Fruit fly (Drosophila melanogaster): ENCODE measurements around the gene Bre1.

Gene Bre1

DNA sequence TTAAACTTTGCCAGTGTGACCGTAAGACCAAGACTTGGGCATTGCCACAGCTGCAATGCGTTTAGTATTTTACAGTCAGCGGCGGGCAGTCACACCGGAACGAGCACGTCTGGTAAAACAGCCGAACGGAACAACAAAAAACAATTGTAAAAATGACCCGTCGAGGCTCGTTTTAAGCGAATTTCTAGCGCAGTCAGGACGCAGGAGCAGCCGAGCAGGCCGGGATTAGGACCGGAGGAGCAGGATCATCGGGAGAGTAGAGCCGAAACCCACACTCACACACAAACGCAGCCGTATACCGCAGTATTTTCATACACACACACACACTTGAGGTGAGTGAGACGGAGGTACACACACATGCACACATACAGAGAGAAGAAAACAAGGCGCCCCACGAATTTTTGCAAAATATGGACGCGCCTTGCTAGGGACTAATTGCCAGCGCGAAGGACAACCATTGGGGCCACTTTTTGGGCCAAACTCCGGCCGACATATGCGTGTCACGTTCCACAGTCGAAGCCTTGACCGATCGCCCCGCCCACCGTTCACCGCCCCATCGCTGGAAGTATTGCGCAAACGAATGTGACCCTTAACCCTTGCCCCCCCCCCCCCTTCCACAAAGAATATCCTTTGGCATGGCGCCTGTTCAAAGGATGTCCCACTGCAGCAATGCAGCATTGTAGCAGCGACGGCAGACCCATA, 40.9 kb downstream of the Bre1 start, which contains the start of gene Usp47 (continued):
- TF ChIP-seq cas (GFP tag; IDR thresholded peaks at IDR 0.05) (no peak), vnd (GFP tag; IDR thresholded peaks at IDR 0.05; ENCODE audit: partially characterized antibody) (peak; percentile 38; the same call in 1 of the 3 replicates), NC2α (GFP tag; optimal IDR thresholded peaks at IDR 0.05) (no peak), CG34422 (GFP tag; IDR thresholded peaks at IDR 0.05) (peak; percentile 84; the same call in 2 of the 3 replicates), CG10431 (GFP tag; optimal IDR thresholded peaks at IDR 0.05) (no peak), CG6791 (GFP tag; IDR thresholded peaks at IDR 0.05; ENCODE audit: partially characterized antibody) (0 out of 3 replicates have a peak, but pooled peaks have one; percentile 31), CG3163 (GFP tag; optimal IDR thresholded peaks at IDR 0.05) (no peak), Sin3A (optimal IDR thresholded peaks at IDR 0.05) (peak; percentile 26), oc (tag; optimal IDR thresholded peaks at IDR 0.05) (no peak), btn (GFP tag; optimal IDR thresholded peaks at IDR 0.05) (no peak), CG13296 (GFP tag; optimal IDR thresholded peaks at IDR 0.05) (no peak), corto (GFP tag; optimal IDR thresholded peaks at IDR 0.05) (no peak), trem (tag; optimal IDR thresholded peaks at IDR 0.05) (peak; percentile 45), ap (GFP tag; IDR thresholded peaks at IDR 0.05) (no peak), hbn (GFP tag; IDR thresholded peaks at IDR 0.05; ENCODE audit: partially characterized antibody) (no peak), vvl (GFP tag; IDR thresholded peaks at IDR 0.05) (peak; percentile 33; the same call in 1 of the 2 replicates)

DNA sequence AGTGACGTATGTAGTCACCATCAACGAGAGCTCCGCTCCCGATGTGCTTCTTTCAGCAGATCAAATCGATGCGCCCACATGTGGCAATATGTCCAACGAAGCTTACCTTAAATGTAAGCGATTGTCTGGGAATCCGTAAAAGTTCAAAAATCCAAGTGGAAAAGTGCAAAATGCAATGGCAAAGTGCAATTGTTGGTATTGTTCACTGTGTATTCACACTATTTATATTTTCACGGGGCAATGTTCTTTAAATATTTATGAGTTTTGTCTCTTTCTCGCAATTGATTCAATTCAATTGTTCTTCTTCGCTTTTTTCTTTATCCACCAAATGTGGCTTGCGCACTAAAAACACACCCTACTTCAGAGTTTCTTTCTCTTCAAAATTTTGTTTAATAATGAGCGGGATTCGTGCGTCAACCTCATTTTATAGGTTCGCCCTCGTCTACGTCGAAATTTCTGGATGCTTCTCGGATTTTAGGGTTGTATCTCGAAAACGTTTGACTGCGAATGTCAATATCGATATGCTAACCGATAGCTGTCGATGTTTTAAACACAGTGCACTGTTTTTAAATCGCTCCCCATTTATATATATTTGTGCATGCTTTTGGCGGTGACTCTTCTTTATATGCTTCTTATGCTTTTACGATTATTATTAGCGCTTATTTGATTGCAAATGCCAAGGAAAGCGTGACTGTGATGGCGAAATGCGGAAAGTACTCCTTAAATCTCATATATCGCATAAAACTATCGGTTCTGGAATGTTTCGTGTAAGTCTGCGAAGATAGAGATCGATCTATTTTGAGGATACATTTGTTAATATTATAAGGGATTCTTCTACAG, 42.0 kb downstream of the Bre1 start, which contains the start of gene DnaJ-1:
Gene DnaJ-1 (minus strand): TSS at position 450 of the 840 bp plus-strand sequence.
- TF ChIP-seq Atf6 (GFP tag; IDR thresholded peaks at IDR 0.05) (peak; percentile 13; the same call in 1 of the 2 replicates), CG7786 (GFP tag; optimal IDR thresholded peaks at IDR 0.05) (no peak), CG10462 (GFP tag; optimal IDR thresholded peaks at IDR 0.05) (no peak), TFAM (GFP tag; optimal IDR thresholded peaks at IDR 0.05) (no peak), CG9797 (GFP tag; optimal IDR thresholded peaks at IDR 0.05) (peak; percentile 54), lilli (GFP tag; optimal IDR thresholded peaks at IDR 0.05) (peak; percentile 28), Nf-YA (GFP tag; IDR thresholded peaks at IDR 0.05) (no peak), CG1602 (GFP tag; optimal IDR thresholded peaks at IDR 0.05) (no peak), CG12942 (GFP tag; optimal IDR thresholded peaks at IDR 0.05) (no peak), danr (GFP tag; IDR thresholded peaks at IDR 0.05) (no peak), nau (GFP tag; optimal IDR thresholded peaks at IDR 0.05) (no peak), pb (GFP tag; optimal IDR thresholded peaks at IDR 0.05) (no peak), inv (GFP tag; IDR thresholded peaks at IDR 0.05; ENCODE audit: partially characterized antibody) (peak; percentile 98), chn (GFP tag; optimal IDR thresholded peaks at IDR 0.05) (no peak), cato (GFP tag; optimal IDR thresholded peaks at IDR 0.05; ENCODE audit: borderline replicate concordance) (no peak), CG13894 (tag; optimal IDR thresholded peaks at IDR 0.05) (peak; percentile 75), Sry-β (GFP tag; optimal IDR thresholded peaks at IDR 0.05) (peak; percentile 7), E2f2 (GFP tag; IDR thresholded peaks at IDR 0.05) (peak; percentile 85), seq (GFP tag; IDR thresholded peaks at IDR 0.05) (no peak), Nf-YC (tag; optimal IDR thresholded peaks at IDR 0.05) (peak; percentile 13), CG6791 (GFP tag; IDR thresholded peaks at IDR 0.05; ENCODE audit: partially characterized antibody) (peak; percentile 97), ase (GFP tag; IDR thresholded peaks at IDR 0.05) (no peak), tna (GFP tag; IDR thresholded peaks at IDR 0.05; ENCODE audit: partially characterized antibody) (peak; percentile 94), CG2678 (tag; optimal IDR thresholded peaks at IDR 0.05) (peak; percentile 43), Kr (GFP tag; optimal IDR thresholded peaks at IDR 0.05) (no peak), sug (tag; optimal IDR thresholded peaks at IDR 0.05) (peak; percentile 5), sens (GFP tag) (peak; percentile 82), NC2α (GFP tag; optimal IDR thresholded peaks at IDR 0.05) (peak; percentile 32), CHES-1-like (GFP tag; optimal IDR thresholded peaks at IDR 0.05) (no peak), CG14014 (GFP tag; IDR thresholded peaks at IDR 0.05) (0 out of 2 replicates have a peak, but pooled peaks have one; percentile 11), tap (tag; optimal IDR thresholded peaks at IDR 0.05) (no peak), gem (tag; optimal IDR thresholded peaks at IDR 0.05) (no peak), CG4404 (GFP tag; IDR thresholded peaks at IDR 0.05) (no peak)

Data from whole organism, embryonic.